Worm (Caenorhabditis elegans) whole organism, L2 larva: Measurements from ENCODE around the gene col-179.
A peak's percentile ranks its signal among the peaks of the same experiment; 100 is the strongest.

Source experiments
- C34F6.9 ChIP-seq: fragments of 150-350 bp; optimal IDR thresholded peaks from 2 replicates; lab custom pipeline; 2014; ENCODE audit warnings: missing biosample characterization, missing genetic modification characterization
- F13H6.1 ChIP-seq: sonication (generic microtip); optimal IDR thresholded peaks from 2 replicates; lab custom pipeline; 2016; ENCODE audit warnings: missing genetic modification characterization, missing compliant biosample characterization
- R02D3.7 ChIP-seq: fragments of 150-350 bp; optimal IDR thresholded peaks from 2 replicates; lab custom pipeline; 2014; ENCODE audit warnings: missing biosample characterization, missing genetic modification characterization
- alr-1 ChIP-seq: fragments of 150-350 bp; optimal IDR thresholded peaks from 2 replicates; lab custom pipeline; 2014; ENCODE audit warnings: missing biosample characterization, missing genetic modification characterization
- ama-1 ChIP-seq: fragments of 150-350 bp; optimal IDR thresholded peaks from 2 replicates; lab custom pipeline; 2018; ENCODE audit warnings: inconsistent platforms
- blmp-1 ChIP-seq: sonication (generic microtip); optimal IDR thresholded peaks from 2 replicates; lab custom pipeline; 2017; ENCODE audit warnings: missing genetic modification characterization, mild to moderate bottlenecking, missing compliant biosample characterization, antibody characterized with exemption, moderate library complexity; ENCODE audit not compliant: insufficient read depth
- ceh-82 ChIP-seq: fragments of 150-350 bp; optimal IDR thresholded peaks from 2 replicates; lab custom pipeline; 2014; ENCODE audit warnings: missing biosample characterization, missing genetic modification characterization
- dmd-4 ChIP-seq: sonication (generic microtip); optimal IDR thresholded peaks from 2 replicates; lab custom pipeline; 2017; ENCODE audit warnings: missing biosample characterization, missing genetic modification characterization
- egl-27 ChIP-seq: sonication (generic microtip); optimal IDR thresholded peaks from 3 replicates; lab custom pipeline; 2017; ENCODE audit warnings: missing biosample characterization, missing genetic modification reagents, missing genetic modification characterization
- elt-3 ChIP-seq: sonication (generic microtip); optimal IDR thresholded peaks from 2 replicates; lab custom pipeline; 2017; ENCODE audit warnings: missing biosample characterization, missing genetic modification characterization
- fos-1 ChIP-seq: fragments of 150-350 bp; optimal IDR thresholded peaks from 2 replicates; lab custom pipeline; 2014; ENCODE audit warnings: missing biosample characterization, missing genetic modification characterization
- gmeb-1 ChIP-seq: fragments of 150-350 bp; optimal IDR thresholded peaks from 2 replicates; lab custom pipeline; 2014; ENCODE audit warnings: missing biosample characterization, missing genetic modification characterization
- lin-13 ChIP-seq: fragments of 150-350 bp; optimal IDR thresholded peaks from 2 replicates; lab custom pipeline; 2014; ENCODE audit warnings: missing biosample characterization, missing genetic modification reagents, missing genetic modification characterization
- lin-39 ChIP-seq: fragments of 150-350 bp; optimal IDR thresholded peaks from 2 replicates; lab custom pipeline; 2014; ENCODE audit warnings: missing biosample characterization, missing genetic modification reagents, missing genetic modification characterization
- lsy-2 ChIP-seq, 2 experiments: fragments of 150-350 bp in 1 of 2; sonication (generic microtip) in 1 of 2; optimal IDR thresholded peaks; 2 replicates each; lab custom pipeline; 2014 to 2017; ENCODE audit warnings: missing biosample characterization in 2 of 2, missing genetic modification characterization in 2 of 2
- mab-5 ChIP-seq: fragments of 150-350 bp; optimal IDR thresholded peaks from 2 replicates; lab custom pipeline; 2014; ENCODE audit warnings: missing biosample characterization, missing genetic modification characterization
- mbf-1 ChIP-seq: sonication (generic microtip); optimal IDR thresholded peaks from 2 replicates; lab custom pipeline; 2017; ENCODE audit warnings: missing biosample characterization, missing genetic modification characterization
- nhr-12 ChIP-seq: fragments of 150-350 bp; optimal IDR thresholded peaks from 2 replicates; lab custom pipeline; 2014; ENCODE audit warnings: missing biosample characterization, missing genetic modification characterization
- nhr-129 ChIP-seq: fragments of 150-350 bp; optimal IDR thresholded peaks from 2 replicates; lab custom pipeline; 2014; ENCODE audit warnings: missing biosample characterization, missing genetic modification characterization
- nhr-21 ChIP-seq: fragments of 150-350 bp; optimal IDR thresholded peaks from 2 replicates; lab custom pipeline; 2014; ENCODE audit warnings: missing biosample characterization, missing genetic modification characterization
- nhr-23 ChIP-seq: fragments of 150-350 bp; optimal IDR thresholded peaks from 2 replicates; lab custom pipeline; 2014; ENCODE audit warnings: missing biosample characterization, missing genetic modification reagents, missing genetic modification characterization
- nhr-25 ChIP-seq: fragments of 150-350 bp; sonication (generic microtip); optimal IDR thresholded peaks from 3 replicates; lab custom pipeline; 2014; ENCODE audit warnings: missing biosample characterization, missing genetic modification characterization
- nhr-6 ChIP-seq: fragments of 150-350 bp; optimal IDR thresholded peaks from 2 replicates; lab custom pipeline; 2014; ENCODE audit warnings: missing biosample characterization, missing genetic modification characterization
- sem-4 ChIP-seq: fragments of 150-350 bp; optimal IDR thresholded peaks from 2 replicates; lab custom pipeline; 2014; ENCODE audit warnings: missing biosample characterization, missing genetic modification reagents, missing genetic modification characterization
- sma-3 ChIP-seq: sonication (generic microtip); optimal IDR thresholded peaks from 2 replicates; lab custom pipeline; 2016; ENCODE audit warnings: missing genetic modification reagents, missing genetic modification characterization, missing compliant biosample characterization
- sma-9 ChIP-seq, 2 experiments: fragments of 150-350 bp in 1 of 2; sonication (generic microtip) in 1 of 2; optimal IDR thresholded peaks; 2 replicates each; lab custom pipeline; 2014 to 2016; ENCODE audit warnings: missing genetic modification characterization in 2 of 2, mild to moderate bottlenecking in 1 of 2, missing biosample characterization in 1 of 2, missing compliant biosample characterization in 1 of 2, missing genetic modification reagents in 1 of 2, moderate library complexity in 1 of 2
- snpc-4 ChIP-seq: fragments of 150-350 bp; optimal IDR thresholded peaks from 2 replicates; lab custom pipeline; 2014; ENCODE audit warnings: missing biosample characterization, missing genetic modification characterization
- unc-39 ChIP-seq: fragments of 150-350 bp; optimal IDR thresholded peaks from 2 replicates; lab custom pipeline; 2014; ENCODE audit warnings: missing biosample characterization, missing genetic modification characterization
- unc-62 ChIP-seq: fragments of 150-350 bp; optimal IDR thresholded peaks from 2 replicates; lab custom pipeline; 2014; ENCODE audit warnings: missing biosample characterization, missing genetic modification reagents, missing genetic modification characterization
- zag-1 ChIP-seq: fragments of 150-350 bp; optimal IDR thresholded peaks from 2 replicates; lab custom pipeline; 2014; ENCODE audit warnings: missing biosample characterization, missing genetic modification characterization
- ztf-11 ChIP-seq: sonication (generic microtip); optimal IDR thresholded peaks from 2 replicates; lab custom pipeline; 2017; ENCODE audit warnings: missing biosample characterization, missing genetic modification characterization
- ztf-4 ChIP-seq: fragments of 150-350 bp; optimal IDR thresholded peaks from 2 replicates; lab custom pipeline; 2014; ENCODE audit warnings: missing biosample characterization, missing genetic modification characterization

The col-179 gene

DNA sequence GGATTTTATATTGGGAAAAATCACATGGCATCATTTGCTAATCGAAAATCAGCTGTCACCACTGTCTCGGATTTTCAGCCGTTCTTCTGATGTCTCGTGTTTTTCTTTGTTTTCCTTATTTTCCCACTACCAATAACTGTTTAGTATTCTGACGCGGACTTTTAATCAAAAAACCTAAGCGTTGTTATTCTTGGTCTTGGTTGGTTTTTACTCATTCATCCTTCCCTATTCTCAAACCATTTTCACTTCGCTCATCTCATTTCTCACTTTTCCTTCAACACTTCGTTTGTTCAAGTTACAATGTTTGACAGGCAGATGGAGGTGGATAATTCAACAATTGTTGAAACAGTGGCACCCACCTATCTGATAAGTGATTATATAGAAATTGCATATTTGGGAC is 22.7 kb upstream of the col-179 start, which contains the start of gene gnrr-6:
gnrr-6 (plus strand) TSS at position 301 of the 400 bp plus-strand sequence.
- TF ChIP-seq sem-4 (no peak), zag-1 (no peak), ztf-11 (tag; lab: Kevin White, UChicago) (no peak), C34F6.9 (tag; lab: Kevin White, UChicago) (no peak), ama-1 (no peak), unc-62 (GFP tag; lab: Kevin White, UChicago) (no peak), nhr-129 (tag; lab: Kevin White, UChicago) (no peak), egl-27 (no peak), alr-1 (tag; lab: Kevin White, UChicago) (no peak), R02D3.7 (tag; lab: Kevin White, UChicago) (no peak), nhr-6 (tag; lab: Kevin White, UChicago) (no peak), snpc-4 (no peak), ztf-4 (tag; lab: Kevin White, UChicago) (no peak), lin-39 (no peak), blmp-1 (tag; lab: Kevin White, UChicago) (no peak), fos-1 (tag; lab: Kevin White, UChicago) (no peak)
- TF ChIP-seq, all 48 proteins: peak for 0

DNA sequence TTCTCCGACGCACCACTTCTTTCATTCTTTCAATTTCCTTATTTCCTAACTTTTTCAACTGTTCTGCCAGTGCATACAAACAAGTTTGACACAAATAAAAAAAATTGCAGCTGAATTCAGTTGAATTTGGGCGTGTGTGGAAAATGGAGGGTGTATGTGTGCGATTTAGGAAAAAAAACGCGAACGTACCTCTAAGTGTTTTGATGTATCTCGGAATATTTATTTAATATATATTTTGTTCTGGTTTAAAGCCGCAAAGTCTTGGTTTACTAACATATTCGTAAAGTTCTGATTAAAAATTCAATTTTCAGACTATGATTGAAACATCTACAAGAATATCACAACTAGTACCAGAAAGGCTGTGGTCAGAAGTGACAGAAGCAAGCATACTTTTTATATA is 15.8 kb upstream of the col-179 start, which contains the start of gene gnrr-7:
gnrr-7 (plus strand) TSS at position 301 of the 400 bp plus-strand sequence.
- TF ChIP-seq elt-3 (tag; lab: Kevin White, UChicago), result no peak

ce11 chrX:11189515-11189914 is 11.8 kb upstream of the col-179 start, which contains the start of gene F13D2.1:
Gene F13D2.1 (minus strand): TSS chrX:11189615.
- TF ChIP-seq mbf-1 (tag; lab: Kevin White, UChicago), result no peak
- TF ChIP-seq nhr-25 (tag; lab: Kevin White, UChicago), result no peak
- no peak for TF ChIP-seq lin-13
- no peak for TF ChIP-seq gmeb-1 (tag; lab: Kevin White, UChicago)
- no peak for TF ChIP-seq elt-3 (tag; lab: Kevin White, UChicago)
- no peak for TF ChIP-seq mab-5 (tag; lab: Kevin White, UChicago)
- no peak for TF ChIP-seq nhr-23

DNA sequence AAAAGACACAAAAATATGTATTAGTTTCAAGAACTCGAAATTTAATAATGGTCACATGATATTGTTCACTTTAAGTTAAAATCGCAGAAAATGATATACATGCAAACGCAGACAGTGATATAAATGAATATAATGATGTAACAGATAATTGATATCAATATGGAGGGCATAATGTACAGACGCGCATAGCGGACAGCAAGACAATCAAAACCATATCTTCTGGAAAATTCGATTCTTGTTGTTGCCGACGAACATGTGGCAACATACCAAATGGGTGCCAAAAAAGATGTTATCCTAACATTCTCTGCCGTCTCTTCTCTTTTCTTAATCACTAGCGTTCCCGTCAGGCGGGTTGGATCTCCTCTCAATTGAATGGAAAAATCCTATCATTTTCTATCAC is 10.8 kb upstream of the col-179 start:
- TF ChIP-seq ceh-82 (tag; lab: Kevin White, UChicago) (no peak), sma-3 (GFP tag; lab: Kevin White, UChicago) (peak; percentile 21), lin-13 (no peak), elt-3 (tag; lab: Kevin White, UChicago) (no peak), nhr-21 (tag; lab: Kevin White, UChicago) (peak; percentile 45), nhr-12 (tag; lab: Kevin White, UChicago) (no peak), unc-62 (GFP tag; lab: Kevin White, UChicago) (no peak)

DNA sequence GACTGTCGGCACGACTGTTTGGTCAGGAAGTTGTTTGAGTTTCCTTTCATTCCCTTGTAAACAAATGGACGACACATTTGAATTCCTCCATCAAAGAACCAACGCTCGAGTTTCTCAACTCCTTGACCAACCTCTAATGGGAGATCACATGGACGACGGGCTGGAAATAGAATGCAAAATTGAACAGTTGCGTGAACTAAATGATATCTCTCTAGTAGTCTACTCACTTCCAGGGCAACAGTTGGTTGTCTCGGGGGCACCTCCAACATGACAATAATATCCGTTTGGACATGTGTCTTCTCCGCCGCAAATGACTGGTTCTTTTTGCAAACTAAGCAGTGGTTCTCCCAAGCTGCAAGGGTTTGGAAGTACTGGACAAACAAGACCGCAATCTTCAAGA is 7.6 kb upstream of the col-179 start:
- TF ChIP-seq mbf-1 (tag; lab: Kevin White, UChicago) (no peak), F13H6.1 (tag; lab: Kevin White, UChicago) (peak; percentile 5), lsy-2 (tag; optimal IDR thresholded peaks at IDR 0.05; lab: Kevin White, UChicago) (no peak), sma-3 (GFP tag; lab: Kevin White, UChicago) (no peak), blmp-1 (tag; lab: Kevin White, UChicago) (no peak), nhr-129 (tag; lab: Kevin White, UChicago) (peak; percentile 52), sma-9 (GFP tag; optimal IDR thresholded peaks at IDR 0.05; lab: Kevin White, UChicago) (peak; percentile 33), sma-9 (tag; optimal IDR thresholded peaks at IDR 0.05; lab: Kevin White, UChicago) (no peak)

- no peak for TF ChIP-seq dmd-4 (tag; lab: Kevin White, UChicago)
- no peak for TF ChIP-seq elt-3 (tag; lab: Kevin White, UChicago)
- no peak for TF ChIP-seq nhr-21 (tag; lab: Kevin White, UChicago)
- no peak for TF ChIP-seq R02D3.7 (tag; lab: Kevin White, UChicago)
- no peak for TF ChIP-seq ceh-82 (tag; lab: Kevin White, UChicago)
- no peak for TF ChIP-seq fos-1 (tag; lab: Kevin White, UChicago)
- TF ChIP-seq nhr-23, result no peak
- TF ChIP-seq lin-39, result no peak
- no peak for TF ChIP-seq unc-39 (tag; lab: Kevin White, UChicago)
- TF ChIP-seq ztf-11 (tag; lab: Kevin White, UChicago), result no peak
Measured at ce11 chrX:11196741-11197140, 4.5 kb upstream of the col-179 start, which contains the start of gene C34F6.1. Gene C34F6.1 (minus strand): TSS chrX:11196841.
